Fruit fly (Drosophila melanogaster): ENCODE data around the gene CG6293.
A peak's percentile ranks its signal among the peaks of the same experiment; 100 is the strongest.

Gene CG6293

DNA sequence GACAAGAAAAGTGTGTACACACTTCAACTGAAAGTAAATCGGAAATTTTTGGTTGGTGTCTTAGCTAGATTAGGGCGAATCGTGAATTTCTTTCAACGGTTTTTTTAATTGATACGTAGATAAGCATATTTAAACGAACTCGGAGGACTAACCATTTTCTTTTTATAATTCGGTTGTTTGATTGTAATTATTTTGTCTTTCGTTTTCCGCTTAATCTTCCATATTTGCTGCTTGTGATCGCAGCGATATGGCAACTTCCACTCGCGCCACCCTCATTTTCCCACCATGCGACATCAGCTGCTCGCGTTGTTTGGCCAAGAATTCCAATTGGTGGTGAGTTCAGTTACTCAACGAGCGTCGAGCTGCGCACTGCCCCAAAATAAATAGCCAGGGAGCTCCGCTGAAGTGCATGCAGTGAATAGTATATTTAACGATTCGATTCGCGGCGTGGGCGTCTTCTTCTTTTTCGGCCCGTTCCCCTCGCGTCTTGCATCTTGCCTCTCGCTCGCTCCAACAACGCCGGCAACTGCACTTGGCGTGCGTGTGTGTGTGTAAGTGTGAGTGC is 47.4 kb downstream of the CG6293 start, which contains the start of gene Nuak (continued):
- TF ChIP-seq kah (GFP tag; optimal IDR thresholded peaks at IDR 0.05) (peak; percentile 49), CG2120 (GFP tag; optimal IDR thresholded peaks at IDR 0.05) (peak; percentile 97), E2f1 (GFP tag; IDR thresholded peaks at IDR 0.05) (no peak), Blimp-1 (GFP tag; optimal IDR thresholded peaks at IDR 0.05) (peak; percentile 73), fd3F (GFP tag; optimal IDR thresholded peaks at IDR 0.05) (peak; percentile 83), CG6175 (GFP tag; IDR thresholded peaks at IDR 0.05) (no peak), chif (GFP tag; optimal IDR thresholded peaks at IDR 0.05) (peak; percentile 83 to 88), CG10267 (tag; optimal IDR thresholded peaks at IDR 0.05) (peak; percentile 81), fd102C (GFP tag; optimal IDR thresholded peaks at IDR 0.05) (peak; percentile 40), Dek (tag; optimal IDR thresholded peaks at IDR 0.05) (peak; percentile 79), Poxn (GFP tag; IDR thresholded peaks at IDR 0.05) (no peak), H2.0 (GFP tag; IDR thresholded peaks at IDR 0.05) (no peak), GATAe (GFP tag; conservative IDR thresholded peaks at IDR 0.05) (no peak), sens (GFP tag) (peak; percentile 98), D19B (GFP tag; optimal IDR thresholded peaks at IDR 0.05) (peak; percentile 37), CG7928 (GFP tag; optimal IDR thresholded peaks at IDR 0.05) (peak; percentile 61), Rx (GFP tag; IDR thresholded peaks at IDR 0.05) (no peak), hbn (GFP tag; IDR thresholded peaks at IDR 0.05; ENCODE audit: partially characterized antibody) (no peak), tx (GFP tag; optimal IDR thresholded peaks at IDR 0.05) (peak; percentile 94), ash1 (GFP tag; optimal IDR thresholded peaks at IDR 0.05) (no peak), CG18764 (GFP tag; optimal IDR thresholded peaks at IDR 0.05) (peak; percentile 87), D19A (tag; optimal IDR thresholded peaks at IDR 0.05) (peak; percentile 13), CG7357 (GFP tag; IDR thresholded peaks at IDR 0.05) (peak; percentile 75), CG1647 (GFP tag; optimal IDR thresholded peaks at IDR 0.05) (peak; percentile 91), en (GFP tag; optimal IDR thresholded peaks at IDR 0.05) (peak; percentile 78), CG12071 (GFP tag; optimal IDR thresholded peaks at IDR 0.05) (peak; percentile 70), CG15514 (GFP tag; optimal IDR thresholded peaks at IDR 0.05) (peak; percentile 90), C15 (GFP tag; IDR thresholded peaks at IDR 0.05) (no peak), CG6854 (GFP tag; optimal IDR thresholded peaks at IDR 0.05) (no peak), Abd-B (GFP tag; optimal IDR thresholded peaks at IDR 0.05) (peak; percentile 83), chinmo (GFP tag; IDR thresholded peaks at IDR 0.05; ENCODE audit: partially characterized antibody) (no peak), grau (tag; optimal IDR thresholded peaks at IDR 0.05) (peak; percentile 87), pan (optimal IDR thresholded peaks at IDR 0.05) (no peak), pan (GFP tag; optimal IDR thresholded peaks at IDR 0.05 in 1 of 2, IDR thresholded peaks at IDR 0.05 in 1 of 2) (no peak), CG10462 (GFP tag; optimal IDR thresholded peaks at IDR 0.05) (peak; percentile 70), Rfx (GFP tag; IDR thresholded peaks at IDR 0.05) (no peak), Spps (tag; optimal IDR thresholded peaks at IDR 0.05) (peak; percentile 32), CG12391 (tag; optimal IDR thresholded peaks at IDR 0.05) (peak; percentile 89), Gsc (GFP tag; IDR thresholded peaks at IDR 0.05) (no peak), Side (GFP tag; optimal IDR thresholded peaks at IDR 0.05) (peak; percentile 91), CG6813 (GFP tag; optimal IDR thresholded peaks at IDR 0.05) (peak; percentile 32), yki (optimal IDR thresholded peaks at IDR 0.05) (no peak), CG2202 (tag; optimal IDR thresholded peaks at IDR 0.05) (peak; percentile 37), CG15073 (GFP tag; optimal IDR thresholded peaks at IDR 0.05) (no peak), lab (GFP tag; optimal IDR thresholded peaks at IDR 0.05) (peak; percentile 89), CG3847 (GFP tag; IDR thresholded peaks at IDR 0.05) (no peak), dmrt99B (tag; optimal IDR thresholded peaks at IDR 0.05) (peak; percentile 88), CG8359 (GFP tag; optimal IDR thresholded peaks at IDR 0.05; ENCODE audit: borderline replicate concordance) (no peak), CG11085 (GFP tag; IDR thresholded peaks at IDR 0.05) (no peak), CG17612 (GFP tag; IDR thresholded peaks at IDR 0.05) (no peak), vfl (GFP tag; optimal IDR thresholded peaks at IDR 0.05) (peak; percentile 89)

Data from whole organism, embryonic.